Fruit fly (Drosophila melanogaster) whole organism, embryonic: Measurements from ENCODE around the gene CG43131.

Experiments
- CG10654 ChIP-seq: fragments of 200-800 bp; sonication (Bioruptor generic); optimal IDR thresholded peaks from 2 replicates; lab custom pipeline; 2016; ENCODE audit warnings: missing biosample characterization, missing genetic modification characterization
- CG11723 ChIP-seq: fragments of 200-800 bp; sonication (Bioruptor generic); optimal IDR thresholded peaks from 2 replicates; lab custom pipeline; 2017; ENCODE audit warnings: missing biosample characterization, mild to moderate bottlenecking, missing genetic modification characterization
- CG14050 ChIP-seq: fragments of 200-800 bp; sonication (Bioruptor generic); IDR thresholded peaks from 3 replicates; pipeline ENCODE4 v1.3.6; 2022; ENCODE audit warnings: missing biosample characterization, missing genetic modification characterization
- CG14667 ChIP-seq: fragments of 200-800 bp; sonication (Bioruptor generic); IDR thresholded peaks from 2 replicates; pipeline ENCODE4 v1.3.6; 2022; ENCODE audit warnings: missing biosample characterization, missing genetic modification characterization
- CG14860 ChIP-seq: fragments of 200-800 bp; sonication (Bioruptor generic); IDR thresholded peaks from 3 replicates; pipeline ENCODE4 v1.3.6; 2022; ENCODE audit warnings: missing biosample characterization, missing genetic modification characterization; ENCODE audit not compliant: partially characterized antibody
- CG18599 ChIP-seq: fragments of 200-800 bp; sonication (Bioruptor generic); optimal IDR thresholded peaks from 3 replicates; lab custom pipeline; 2017; ENCODE audit warnings: missing biosample characterization, missing genetic modification characterization, mild to moderate bottlenecking, moderate library complexity, missing genetic modification reagents
- CG2199 ChIP-seq: fragments of 200-800 bp; sonication (Bioruptor generic); IDR thresholded peaks from 3 replicates; pipeline ENCODE4 v1.3.6; 2022; ENCODE audit warnings: missing biosample characterization, missing genetic modification characterization
- CG2712 ChIP-seq: fragments of 200-800 bp; optimal IDR thresholded peaks from 3 replicates; lab custom pipeline; 2019; ENCODE audit warnings: missing biosample characterization, mild to moderate bottlenecking, missing genetic modification characterization, moderate library complexity
- CG30431 ChIP-seq: fragments of 200-800 bp; sonication (Bioruptor generic); optimal IDR thresholded peaks from 2 replicates; lab custom pipeline; 2017; ENCODE audit warnings: missing biosample characterization, missing genetic modification characterization
- CG4360 ChIP-seq: fragments of 200-800 bp; sonication (Bioruptor generic); IDR thresholded peaks from 2 replicates; pipeline ENCODE4 v1.3.6; 2022; ENCODE audit warnings: missing biosample characterization, missing genetic modification characterization
- CG4424 ChIP-seq: fragments of 200-800 bp; sonication (Bioruptor generic); optimal IDR thresholded peaks from 3 replicates; lab custom pipeline; 2016; ENCODE audit warnings: missing biosample characterization, missing genetic modification characterization
- CG6175 ChIP-seq: fragments of 200-800 bp; sonication (Bioruptor generic); IDR thresholded peaks from 3 replicates; pipeline ENCODE4 v1.3.6; 2022; ENCODE audit warnings: missing biosample characterization, missing genetic modification characterization
- CG6254 ChIP-seq: fragments of 200-800 bp; sonication (Bioruptor generic); optimal IDR thresholded peaks from 3 replicates; lab custom pipeline; 2017; ENCODE audit warnings: mild to moderate bottlenecking, missing biosample characterization, missing genetic modification reagents, missing genetic modification characterization
- CG6689 ChIP-seq: fragments of 200-800 bp; sonication (Bioruptor generic); IDR thresholded peaks from 2 replicates; pipeline ENCODE4 v1.3.6; 2022; ENCODE audit warnings: missing biosample characterization, missing genetic modification characterization
- CG7839 ChIP-seq: fragments of 200-800 bp; sonication (Bioruptor generic); optimal IDR thresholded peaks from 3 replicates; lab custom pipeline; 2018; ENCODE audit warnings: missing biosample characterization, mild to moderate bottlenecking, missing genetic modification characterization, moderate library complexity
- CG9932 ChIP-seq: fragments of 200-800 bp; sonication (Bioruptor generic); IDR thresholded peaks from 2 replicates; pipeline ENCODE4 v1.3.6; 2022; ENCODE audit warnings: missing biosample characterization, missing genetic modification characterization
- CoRest ChIP-seq: fragments of 200-800 bp; sonication (Bioruptor generic); optimal IDR thresholded peaks from 3 replicates; lab custom pipeline; 2018; ENCODE audit warnings: missing biosample characterization, mild to moderate bottlenecking, missing genetic modification characterization, moderate library complexity
- E2f2 ChIP-seq: fragments of 200-800 bp; sonication (Bioruptor generic); IDR thresholded peaks from 2 replicates; pipeline ENCODE4 v1.3.6; 2022; ENCODE audit warnings: missing biosample characterization, missing genetic modification characterization
- GATAe ChIP-seq: fragments of 200-800 bp; sonication (Bioruptor generic); conservative IDR thresholded peaks from 2 replicates; pipeline ENCODE4 v1.3.6; 2022; ENCODE audit warnings: missing biosample characterization, missing genetic modification characterization
- HmgD ChIP-seq: fragments of 200-800 bp; sonication (Bioruptor generic); optimal IDR thresholded peaks from 3 replicates; lab custom pipeline; 2016; ENCODE audit warnings: missing biosample characterization, missing genetic modification characterization
- MTF-1 ChIP-seq: fragments of 200-800 bp; sonication (Bioruptor generic); optimal IDR thresholded peaks from 2 replicates; lab custom pipeline; 2018; ENCODE audit warnings: missing biosample characterization, mild to moderate bottlenecking, missing genetic modification characterization, borderline replicate concordance
- ash1 ChIP-seq: fragments of 200-800 bp; sonication (Bioruptor generic); optimal IDR thresholded peaks from 2 replicates; lab custom pipeline; 2018; ENCODE audit warnings: missing biosample characterization, mild to moderate bottlenecking, missing genetic modification characterization
- bab2 ChIP-seq: fragments of 200-800 bp; sonication (Bioruptor generic); optimal IDR thresholded peaks from 2 replicates; lab custom pipeline; 2016; ENCODE audit warnings: missing biosample characterization, missing genetic modification characterization
- btn ChIP-seq: fragments of 200-800 bp; sonication (Bioruptor generic); optimal IDR thresholded peaks from 2 replicates; lab custom pipeline; 2016; ENCODE audit warnings: missing biosample characterization, missing genetic modification characterization
- crp ChIP-seq, 2 experiments: fragments of 200-800 bp; sonication (Bioruptor generic); optimal IDR thresholded peaks; 2 replicates in 1 of 2; 3 replicates in 1 of 2; lab custom pipeline; 2017; ENCODE audit warnings: missing biosample characterization in 2 of 2, missing genetic modification characterization in 2 of 2, mild to moderate bottlenecking in 1 of 2, moderate library complexity in 1 of 2
- danr ChIP-seq: fragments of 200-800 bp; sonication (Bioruptor generic); IDR thresholded peaks from 2 replicates; pipeline ENCODE4 v1.3.6; 2022; ENCODE audit warnings: missing biosample characterization, missing genetic modification characterization
- dmrt99B ChIP-seq: fragments of 200-800 bp; sonication (Bioruptor generic); optimal IDR thresholded peaks from 2 replicates; lab custom pipeline; 2018; ENCODE audit warnings: missing biosample characterization, mild to moderate bottlenecking, missing genetic modification characterization, moderate library complexity
- esg ChIP-seq: fragments of 200-800 bp; sonication (Bioruptor generic); conservative IDR thresholded peaks from 2 replicates; pipeline ENCODE4 v1.3.6; 2022; ENCODE audit warnings: missing biosample characterization, missing genetic modification characterization
- eve ChIP-seq, 2 experiments: fragments of >200 bp; optimal IDR thresholded peaks; 2 replicates each; lab custom pipeline; 2017; ENCODE audit warnings: missing biosample characterization in 2 of 2, missing genetic modification characterization in 2 of 2
- fd3F ChIP-seq: fragments of 200-800 bp; sonication (Bioruptor generic); optimal IDR thresholded peaks from 2 replicates; lab custom pipeline; 2018; ENCODE audit warnings: missing biosample characterization, mild to moderate bottlenecking, missing genetic modification characterization, moderate library complexity
- hth ChIP-seq: fragments of >200 bp; optimal IDR thresholded peaks from 2 replicates; lab custom pipeline; 2017; ENCODE audit warnings: inconsistent platforms
- jing ChIP-seq: fragments of 200-800 bp; sonication (Bioruptor generic); optimal IDR thresholded peaks from 2 replicates; lab custom pipeline; 2018; ENCODE audit warnings: missing biosample characterization, mild to moderate bottlenecking, missing genetic modification characterization
- ken ChIP-seq: fragments of 200-800 bp; sonication (Bioruptor generic); IDR thresholded peaks from 3 replicates; pipeline ENCODE4 v1.3.6; 2022; ENCODE audit warnings: missing biosample characterization, missing genetic modification characterization
- kni ChIP-seq: fragments of 200-800 bp; sonication (Bioruptor generic); optimal IDR thresholded peaks from 3 replicates; lab custom pipeline; 2017; ENCODE audit warnings: mild to moderate bottlenecking, missing biosample characterization, missing genetic modification reagents, missing genetic modification characterization
- lola ChIP-seq, 3 experiments: fragments of >200 bp in 2 of 3; fragments of 200-800 bp in 1 of 3; sonication (Bioruptor generic) in 1 of 3; optimal IDR thresholded peaks; 2 replicates each; lab custom pipeline; 2017 to 2019; ENCODE audit warnings: missing biosample characterization in 3 of 3, missing genetic modification characterization in 3 of 3, mild to moderate bottlenecking in 1 of 3, moderate library complexity in 1 of 3
- oc ChIP-seq: fragments of 200-800 bp; sonication (Bioruptor generic); optimal IDR thresholded peaks from 2 replicates; lab custom pipeline; 2018; ENCODE audit warnings: missing biosample characterization, mild to moderate bottlenecking, missing genetic modification characterization, moderate library complexity
- org-1 ChIP-seq: fragments of 200-800 bp; sonication (Bioruptor generic); optimal IDR thresholded peaks from 2 replicates; lab custom pipeline; 2017; ENCODE audit warnings: missing biosample characterization, missing genetic modification characterization
- otp ChIP-seq: fragments of 200-800 bp; sonication (Bioruptor generic); IDR thresholded peaks from 3 replicates; pipeline ENCODE4, ENCODE4 v1.3.6; 2022; ENCODE audit warnings: missing biosample characterization, missing genetic modification characterization
- pb ChIP-seq: fragments of 200-800 bp; sonication (Bioruptor generic); optimal IDR thresholded peaks from 3 replicates; lab custom pipeline; 2016; ENCODE audit warnings: missing biosample characterization, missing genetic modification characterization
- pho ChIP-seq: fragments of 200-800 bp; sonication (Bioruptor generic); optimal IDR thresholded peaks from 2 replicates; lab custom pipeline; 2016; ENCODE audit warnings: missing biosample characterization, missing genetic modification characterization
- pita ChIP-seq: fragments of 200-800 bp; sonication (Bioruptor generic); optimal IDR thresholded peaks from 2 replicates; lab custom pipeline; 2017; ENCODE audit warnings: missing biosample characterization, mild to moderate bottlenecking, missing genetic modification characterization
- pros ChIP-seq: fragments of 200-800 bp; sonication (Bioruptor generic); optimal IDR thresholded peaks from 3 replicates; lab custom pipeline; 2019; ENCODE audit warnings: missing biosample characterization, mild to moderate bottlenecking, missing genetic modification characterization, moderate library complexity
- shn ChIP-seq: fragments of 200-800 bp; sonication (Bioruptor generic); optimal IDR thresholded peaks from 3 replicates; lab custom pipeline; 2016; ENCODE audit warnings: missing biosample characterization, missing genetic modification characterization
- slbo ChIP-seq: fragments of 200-800 bp; sonication (Bioruptor generic); IDR thresholded peaks from 2 replicates; pipeline ENCODE4 v1.3.6; 2022; ENCODE audit warnings: missing biosample characterization, missing genetic modification characterization
- tap ChIP-seq: fragments of 200-800 bp; optimal IDR thresholded peaks from 3 replicates; lab custom pipeline; 2019; ENCODE audit warnings: missing biosample characterization, mild to moderate bottlenecking, missing genetic modification characterization, moderate library complexity
- tll ChIP-seq, 2 experiments: fragments of 200-800 bp in 1 of 2; fragments of >200 bp in 1 of 2; sonication (Bioruptor generic) in 1 of 2; optimal IDR thresholded peaks; 2 replicates each; lab custom pipeline; 2017 to 2019; ENCODE audit warnings: missing biosample characterization in 2 of 2, missing genetic modification characterization in 2 of 2, mild to moderate bottlenecking in 1 of 2, moderate library complexity in 1 of 2
- z ChIP-seq: fragments of 200-800 bp; sonication (Bioruptor generic); IDR thresholded peaks from 3 replicates; pipeline ENCODE4 v1.3.6; 2022; ENCODE audit warnings: missing biosample characterization, missing genetic modification characterization
- zen2 ChIP-seq: fragments of 200-800 bp; sonication (Bioruptor generic); IDR thresholded peaks from 3 replicates; pipeline ENCODE4 v1.3.6; 2022; ENCODE audit warnings: missing biosample characterization, missing genetic modification characterization; ENCODE audit not compliant: partially characterized antibody
- zf30C ChIP-seq: fragments of 200-800 bp; sonication (Bioruptor generic); optimal IDR thresholded peaks from 3 replicates; lab custom pipeline; 2018; ENCODE audit warnings: missing biosample characterization, mild to moderate bottlenecking, missing genetic modification characterization

Gene CG43131

DNA sequence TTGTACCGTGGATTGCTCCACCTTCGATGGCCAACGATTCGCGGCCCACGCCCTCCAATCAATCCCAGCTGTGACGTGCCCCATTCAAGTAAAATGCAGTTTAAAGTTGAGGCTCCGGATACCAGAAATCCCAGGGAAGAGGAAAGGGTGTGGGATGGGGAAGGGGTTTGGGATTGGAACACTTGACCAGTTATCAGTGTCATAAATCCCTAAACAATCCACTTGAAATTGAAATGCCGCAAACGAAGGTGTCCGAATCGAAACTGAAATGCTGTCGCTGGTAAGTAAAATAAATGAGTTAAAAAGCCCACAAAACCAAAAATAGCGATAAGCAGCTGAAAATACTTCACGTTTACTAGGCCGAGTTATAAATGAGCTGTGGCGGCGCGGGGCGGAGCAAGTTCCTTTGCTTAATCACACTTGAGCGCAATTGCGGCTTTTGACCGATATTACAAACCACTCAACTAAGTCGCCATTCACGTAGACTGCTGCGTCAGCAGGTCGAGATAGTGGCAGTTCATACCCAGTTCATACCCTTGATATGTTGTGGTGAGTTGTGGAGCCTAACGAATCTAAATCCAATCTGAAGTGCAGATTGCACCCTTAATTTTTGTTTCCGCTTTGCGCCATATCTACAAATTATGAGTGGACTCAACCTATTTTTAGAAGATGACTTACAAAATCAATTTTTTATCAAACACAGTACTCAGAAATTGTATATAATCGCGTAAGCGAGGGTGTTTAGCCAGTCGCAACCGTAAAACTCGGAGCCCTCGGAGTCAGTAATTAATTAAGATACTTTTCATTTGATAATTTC, 44.2 kb downstream of the CG43131 start (continued):
- TF ChIP-seq eve (GFP tag; optimal IDR thresholded peaks at IDR 0.05; lab: Kevin White, UChicago): peak in 1 of 2 experiments; percentile 64
- peak; percentile 54 for TF ChIP-seq GATAe
- TF ChIP-seq pho (GFP tag; lab: Kevin White, UChicago): peak; percentile 8
- no peak for TF ChIP-seq shn (GFP tag; lab: Kevin White, UChicago)
- no peak for TF ChIP-seq CG14667 (GFP tag; lab: Robert Waterston, UW)
- peak in 1 of 3 experiments; percentile 28 for TF ChIP-seq lola (GFP tag; optimal IDR thresholded peaks at IDR 0.05; lab: Kevin White, UChicago)
- peak; percentile 27 for TF ChIP-seq CG6254 (GFP tag; lab: Kevin White, UChicago)
- TF ChIP-seq CG9932: 0 out of 2 replicates have a peak, but pooled peaks have one; percentile 17
- no peak for TF ChIP-seq CG2712 (tag; lab: Kevin White, UChicago)
- no peak for TF ChIP-seq danr
- TF ChIP-seq slbo: peak; percentile 43; the same call in 1 of the 2 replicates
- TF ChIP-seq tap (tag; lab: Kevin White, UChicago): no peak
- no peak for TF ChIP-seq zen2 (GFP tag; lab: Robert Waterston, UW)
- TF ChIP-seq CG2199 (GFP tag; lab: Robert Waterston, UW): no peak; the same call in 2 of the 3 replicates
- no peak for TF ChIP-seq pita (GFP tag; lab: Kevin White, UChicago)
- TF ChIP-seq CG6175 (GFP tag; lab: Robert Waterston, UW): no peak
- TF ChIP-seq crp (GFP tag; optimal IDR thresholded peaks at IDR 0.05; lab: Kevin White, UChicago): no peak
- no peak for TF ChIP-seq CG11723 (GFP tag; lab: Kevin White, UChicago)
- peak; percentile 37 for TF ChIP-seq org-1 (GFP tag; lab: Kevin White, UChicago)
- peak; percentile 16; the same call in 1 of the 2 replicates for TF ChIP-seq CG6689
- no peak; the same call in 2 of the 3 replicates for TF ChIP-seq CG14050 (GFP tag; lab: Robert Waterston, UW)
- TF ChIP-seq ken (GFP tag; lab: Robert Waterston, UW): no peak
- no peak for TF ChIP-seq esg (GFP tag; lab: Robert Waterston, UW)
- TF ChIP-seq CG18599: peak; percentile 38
- TF ChIP-seq btn (GFP tag; lab: Kevin White, UChicago): no peak
- peak; percentile 12 for TF ChIP-seq jing (GFP tag; lab: Kevin White, UChicago)
- peak; percentile 6 for TF ChIP-seq bab2 (GFP tag; lab: Kevin White, UChicago)
- no peak for TF ChIP-seq E2f2 (GFP tag; lab: Robert Waterston, UW)
- no peak for TF ChIP-seq CG30431 (GFP tag; lab: Kevin White, UChicago)
- no peak for TF ChIP-seq otp (GFP tag; lab: Robert Waterston, UW)
- no peak for TF ChIP-seq hth (lab: Kevin White, UChicago)
- TF ChIP-seq pb (GFP tag; lab: Kevin White, UChicago): no peak
- TF ChIP-seq fd3F (GFP tag; lab: Kevin White, UChicago): no peak
- TF ChIP-seq MTF-1: peak; percentile 14
- TF ChIP-seq pros (GFP tag; lab: Kevin White, UChicago): no peak
- TF ChIP-seq oc (tag; lab: Kevin White, UChicago): peak; percentile 7
- peak; percentile 90 for TF ChIP-seq z
- TF ChIP-seq HmgD (GFP tag; lab: Kevin White, UChicago): no peak
- no peak for TF ChIP-seq CG14860 (GFP tag; lab: Robert Waterston, UW)
- TF ChIP-seq CG7839: peak; percentile 10
- peak; percentile 11 for TF ChIP-seq dmrt99B (tag; lab: Kevin White, UChicago)
- peak; percentile 6 for TF ChIP-seq CG4424 (GFP tag; lab: Kevin White, UChicago)
- no peak for TF ChIP-seq kni
- no peak for TF ChIP-seq CG10654
- peak; percentile 16 for TF ChIP-seq CoRest (tag; lab: Kevin White, UChicago)
- no peak for TF ChIP-seq CG4360 (GFP tag; lab: Robert Waterston, UW)
- no peak for TF ChIP-seq ash1 (GFP tag; lab: Kevin White, UChicago)
- no peak for TF ChIP-seq zf30C (GFP tag; lab: Kevin White, UChicago)
- no peak for TF ChIP-seq tll (GFP tag; optimal IDR thresholded peaks at IDR 0.05; lab: Kevin White, UChicago)
